Worm (Caenorhabditis elegans) whole organism, late embryonic: ENCODE measurements around the gene acs-6.

Experiments
- C08G9.2 ChIP-seq: sonication (generic microtip); optimal IDR thresholded peaks from 2 replicates; lab custom pipeline; 2016; ENCODE audit warnings: mild to moderate bottlenecking, missing genetic modification characterization, moderate library complexity, missing compliant biosample characterization
- C38D4.7 ChIP-seq: fragments of 200-800 bp; sonication (Bioruptor generic); optimal IDR thresholded peaks from 2 replicates; lab custom pipeline; 2018; ENCODE audit warnings: mild to moderate bottlenecking, missing genetic modification characterization, moderate library complexity, missing compliant biosample characterization
- F13H6.1 ChIP-seq: sonication (generic microtip); optimal IDR thresholded peaks from 2 replicates; lab custom pipeline; 2016; ENCODE audit warnings: missing genetic modification characterization, missing compliant biosample characterization
- ceh-9 ChIP-seq: sonication (generic microtip); optimal IDR thresholded peaks from 2 replicates; lab custom pipeline; 2016; ENCODE audit warnings: mild to moderate bottlenecking, missing genetic modification characterization, inconsistent platforms, missing compliant biosample characterization
- elt-2 ChIP-seq: sonication (generic microtip); optimal IDR thresholded peaks from 2 replicates; lab custom pipeline; 2016; ENCODE audit warnings: missing genetic modification reagents, missing genetic modification characterization, missing compliant biosample characterization
- hlh-15 ChIP-seq: sonication (generic microtip); optimal IDR thresholded peaks from 2 replicates; lab custom pipeline; 2016; ENCODE audit warnings: missing genetic modification characterization, missing compliant biosample characterization
- madf-2 ChIP-seq: sonication (generic microtip); optimal IDR thresholded peaks from 2 replicates; lab custom pipeline; 2017; ENCODE audit warnings: missing genetic modification characterization, missing compliant biosample characterization
- nfya-1 ChIP-seq: sonication (generic microtip); optimal IDR thresholded peaks from 2 replicates; lab custom pipeline; 2017; ENCODE audit warnings: missing genetic modification characterization, mild to moderate bottlenecking, missing compliant biosample characterization, antibody characterized with exemption, moderate library complexity
- nhr-11 ChIP-seq: fragments of 150-350 bp; optimal IDR thresholded peaks from 2 replicates; lab custom pipeline; 2014; ENCODE audit warnings: missing biosample characterization, missing genetic modification characterization
- unc-86 ChIP-seq: sonication (generic microtip); optimal IDR thresholded peaks from 2 replicates; lab custom pipeline; 2016; ENCODE audit warnings: missing genetic modification characterization, missing compliant biosample characterization

DNA sequence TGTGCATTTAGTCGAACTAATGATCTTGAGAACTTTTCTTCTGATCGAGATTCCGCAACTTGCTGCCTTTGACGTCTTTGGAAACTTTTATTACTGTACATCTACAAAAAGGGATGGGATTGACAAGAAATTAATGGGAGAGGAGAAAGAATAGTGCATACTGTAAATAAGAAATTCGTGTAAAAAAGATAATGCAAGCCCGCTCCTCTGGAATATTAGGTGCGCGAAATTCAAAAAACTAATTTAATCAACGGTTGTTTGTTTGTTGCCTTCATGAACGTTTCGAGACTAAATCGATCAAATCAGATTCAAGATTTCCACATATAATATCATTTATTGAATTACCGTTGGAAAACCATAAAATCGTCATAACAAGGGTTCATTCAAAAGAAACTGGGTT is 8.0 kb downstream of the acs-6 start, which contains the start of gene him-14:
- TF ChIP-seq madf-2: no peak
- no peak for TF ChIP-seq nhr-11
- TF ChIP-seq hlh-15 (tag; lab: Kevin White, UChicago): no peak
- TF ChIP-seq unc-86 (tag; lab: Kevin White, UChicago): no peak
- no peak for TF ChIP-seq C38D4.7 (GFP tag; lab: Kevin White, UChicago)
- no peak for TF ChIP-seq C08G9.2 (tag; lab: Kevin White, UChicago)
- no peak for TF ChIP-seq F13H6.1 (tag; lab: Kevin White, UChicago)
- TF ChIP-seq nfya-1: no peak
- no peak for TF ChIP-seq ceh-9 (tag; lab: Kevin White, UChicago)
- TF ChIP-seq elt-2 (tag; lab: Kevin White, UChicago): no peak
